Worm (Caenorhabditis elegans) whole organism, early embryonic: ENCODE measurements around the gene aakg-1.

Source experiments
- B0310.2 ChIP-seq: sonication (generic microtip); optimal IDR thresholded peaks from 2 replicates; lab custom pipeline; 2016; ENCODE audit warnings: mild to moderate bottlenecking, missing genetic modification characterization, missing compliant biosample characterization
- F13C5.2 ChIP-seq: sonication (generic microtip); optimal IDR thresholded peaks from 2 replicates; lab custom pipeline; 2017; ENCODE audit warnings: mild to moderate bottlenecking, missing genetic modification characterization, inconsistent platforms, missing compliant biosample characterization
- aly-1 ChIP-seq: sonication (generic microtip); optimal IDR thresholded peaks from 2 replicates; lab custom pipeline; 2016; ENCODE audit warnings: missing genetic modification characterization, missing compliant biosample characterization
- ama-1 ChIP-seq: fragments of 150-350 bp; optimal IDR thresholded peaks from 2 replicates; lab custom pipeline; 2014
- ceh-13 ChIP-seq: fragments of 200-800 bp; sonication (Bioruptor generic); optimal IDR thresholded peaks from 2 replicates; lab custom pipeline; 2018; ENCODE audit warnings: mild to moderate bottlenecking, missing genetic modification characterization, missing compliant biosample characterization
- ceh-36 ChIP-seq: sonication (generic microtip); optimal IDR thresholded peaks from 2 replicates; lab custom pipeline; 2016; ENCODE audit warnings: missing genetic modification characterization, inconsistent platforms, missing compliant biosample characterization
- ets-7 ChIP-seq: sonication (generic microtip); optimal IDR thresholded peaks from 2 replicates; lab custom pipeline; 2016; ENCODE audit warnings: missing genotype, missing genetic modification characterization, missing compliant biosample characterization
- flt-1 ChIP-seq: fragments of 200-800 bp; sonication (Bioruptor generic); IDR thresholded peaks from 2 replicates; pipeline ENCODE4 v1.3.6; 2022; ENCODE audit warnings: missing genetic modification characterization, missing compliant biosample characterization
- hmbx-1 ChIP-seq: sonication (generic microtip); optimal IDR thresholded peaks from 2 replicates; lab custom pipeline; 2016; ENCODE audit warnings: mild to moderate bottlenecking, missing genetic modification characterization, missing compliant biosample characterization
- hmg-4 ChIP-seq: fragments of 200-800 bp; sonication (Bioruptor generic); optimal IDR thresholded peaks from 2 replicates; lab custom pipeline; 2018; ENCODE audit warnings: mild to moderate bottlenecking, missing genetic modification characterization, missing compliant biosample characterization
- hnd-1 ChIP-seq: sonication (generic microtip); optimal IDR thresholded peaks from 2 replicates; lab custom pipeline; 2016; ENCODE audit warnings: missing genetic modification characterization, missing compliant biosample characterization
- pes-1 ChIP-seq: fragments of 200-800 bp; sonication (Bioruptor generic); IDR thresholded peaks from 2 replicates; pipeline ENCODE4 v1.3.6; 2022; ENCODE audit warnings: missing genetic modification reagents, missing genetic modification characterization, missing compliant biosample characterization
- scrt-1 ChIP-seq: fragments of 200-800 bp; sonication (Bioruptor generic); IDR thresholded peaks from 2 replicates; pipeline ENCODE4 v1.3.6; 2022; ENCODE audit warnings: missing genetic modification characterization, missing compliant biosample characterization
- sea-1 ChIP-seq: fragments of 200-800 bp; sonication (Bioruptor generic); conservative IDR thresholded peaks from 2 replicates; pipeline ENCODE4 v1.3.6; 2022; ENCODE audit warnings: missing genetic modification characterization, missing compliant biosample characterization
- tbx-11 ChIP-seq: fragments of 200-800 bp; sonication (Bioruptor generic); IDR thresholded peaks from 2 replicates; pipeline ENCODE4 v1.3.6; 2022; ENCODE audit warnings: missing genetic modification characterization, missing compliant biosample characterization
- tbx-37 ChIP-seq: fragments of 200-800 bp; sonication (Bioruptor generic); conservative IDR thresholded peaks from 2 replicates; pipeline ENCODE4 v1.3.6; 2022; ENCODE audit warnings: missing genetic modification reagents, missing genetic modification characterization, missing compliant biosample characterization
- tra-4 ChIP-seq: sonication (generic microtip); optimal IDR thresholded peaks from 2 replicates; lab custom pipeline; 2017; ENCODE audit warnings: missing genetic modification characterization, missing compliant biosample characterization

aakg-1 gene

DNA sequence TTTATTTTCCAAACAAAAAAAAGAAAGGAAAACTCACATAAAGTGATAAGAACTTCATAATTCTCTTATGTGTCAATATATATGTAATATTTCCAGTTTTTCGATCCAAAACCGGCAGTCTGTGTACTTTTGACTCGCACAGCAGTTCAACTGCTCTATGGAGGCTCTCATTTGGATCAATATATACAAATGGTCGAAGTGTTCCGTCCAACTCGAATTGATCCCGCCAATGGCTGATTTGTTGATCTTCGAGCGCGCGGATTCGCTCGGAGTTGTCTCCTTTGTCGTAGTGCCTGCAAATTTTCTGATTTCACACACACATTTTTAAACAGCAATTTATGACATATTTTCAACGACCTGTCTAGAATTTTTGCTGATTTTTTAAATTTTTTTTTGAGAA, 32.5 kb downstream of the aakg-1 start:
- TF ChIP-seq ets-7 (tag; lab: Kevin White, UChicago) (no peak), ceh-36 (tag; lab: Kevin White, UChicago) (no peak), hnd-1 (tag; lab: Kevin White, UChicago) (no peak), tbx-37 (no peak), pes-1 (GFP tag; lab: Robert Waterston, UW) (no peak), ceh-13 (GFP tag; lab: Kevin White, UChicago) (no peak), hmbx-1 (tag; lab: Kevin White, UChicago) (no peak)

DNA sequence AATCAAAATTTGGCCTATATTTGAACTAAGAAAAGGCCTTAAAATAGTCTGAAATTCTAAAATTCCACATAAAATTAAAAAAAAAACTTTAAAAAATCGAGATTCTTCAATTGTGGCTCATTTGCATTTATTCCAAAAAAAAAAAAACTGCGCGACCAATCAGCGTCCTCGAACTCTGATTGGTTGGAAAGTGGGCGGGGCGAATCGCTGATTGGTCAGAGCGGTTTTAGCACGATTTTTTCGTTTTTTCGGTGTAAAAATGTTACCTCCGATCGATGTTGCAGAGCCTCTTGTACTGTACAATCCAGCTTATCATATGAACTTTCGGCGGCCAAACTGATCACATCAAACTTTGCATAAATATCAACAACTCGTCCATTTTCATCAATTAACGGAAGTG, 34.8 kb downstream of the aakg-1 start:
- TF ChIP-seq tbx-37 (no peak), ceh-36 (tag; lab: Kevin White, UChicago) (no peak), scrt-1 (GFP tag; lab: Robert Waterston, UW) (no peak), hnd-1 (tag; lab: Kevin White, UChicago) (no peak)

ce11 chrIII:12537239-12537845, 37.9 kb downstream of the aakg-1 start:
- TF ChIP-seq ceh-13 (GFP tag; lab: Kevin White, UChicago) (no peak), tbx-37 (no peak), tbx-11 (GFP tag; lab: Robert Waterston, UW) (no peak), B0310.2 (tag; lab: Kevin White, UChicago) (no peak), pes-1 (GFP tag; lab: Robert Waterston, UW) (no peak), aly-1 (tag; lab: Kevin White, UChicago) (no peak), tra-4 (tag; lab: Kevin White, UChicago) (no peak), ets-7 (tag; lab: Kevin White, UChicago) (no peak), scrt-1 (GFP tag; lab: Robert Waterston, UW) (no peak), flt-1 (GFP tag; lab: Robert Waterston, UW) (no peak), ceh-36 (tag; lab: Kevin White, UChicago) (no peak), hmg-4 (GFP tag; lab: Kevin White, UChicago) (no peak), hmbx-1 (tag; lab: Kevin White, UChicago) (no peak), hnd-1 (tag; lab: Kevin White, UChicago) (no peak), ama-1 (lab: Kevin White, UChicago) (no peak)

DNA sequence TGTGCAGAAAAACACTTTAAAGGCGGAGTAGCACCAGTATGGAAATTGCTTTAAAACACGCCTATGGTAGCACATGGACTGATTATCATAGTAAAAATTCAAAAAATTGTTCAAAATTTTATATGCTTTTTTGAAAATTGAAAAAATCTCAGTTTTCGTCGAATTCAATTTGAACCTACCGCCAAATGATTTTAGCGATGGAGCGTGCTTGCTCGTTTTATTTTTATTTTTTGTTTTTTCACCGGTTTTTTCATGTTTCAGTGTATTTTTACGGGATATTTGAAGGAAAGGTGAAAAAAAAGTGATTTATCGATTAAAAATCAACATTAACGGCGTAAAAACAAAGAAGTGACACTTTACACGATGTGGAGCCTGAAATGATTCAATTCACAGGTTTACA, 41.3 kb downstream of the aakg-1 start:
- TF ChIP-seq B0310.2 (tag; lab: Kevin White, UChicago) (no peak), aly-1 (tag; lab: Kevin White, UChicago) (no peak), scrt-1 (GFP tag; lab: Robert Waterston, UW) (no peak), tbx-37 (no peak), ceh-36 (tag; lab: Kevin White, UChicago) (no peak), ceh-13 (GFP tag; lab: Kevin White, UChicago) (no peak), pes-1 (GFP tag; lab: Robert Waterston, UW) (no peak), ets-7 (tag; lab: Kevin White, UChicago) (no peak), tra-4 (tag; lab: Kevin White, UChicago) (no peak), ama-1 (lab: Kevin White, UChicago) (no peak), sea-1 (GFP tag; lab: Robert Waterston, UW) (no peak), flt-1 (GFP tag; lab: Robert Waterston, UW) (no peak), hmbx-1 (tag; lab: Kevin White, UChicago) (no peak), hnd-1 (tag; lab: Kevin White, UChicago) (no peak), hmg-4 (GFP tag; lab: Kevin White, UChicago) (no peak), tbx-11 (GFP tag; lab: Robert Waterston, UW) (no peak)

DNA sequence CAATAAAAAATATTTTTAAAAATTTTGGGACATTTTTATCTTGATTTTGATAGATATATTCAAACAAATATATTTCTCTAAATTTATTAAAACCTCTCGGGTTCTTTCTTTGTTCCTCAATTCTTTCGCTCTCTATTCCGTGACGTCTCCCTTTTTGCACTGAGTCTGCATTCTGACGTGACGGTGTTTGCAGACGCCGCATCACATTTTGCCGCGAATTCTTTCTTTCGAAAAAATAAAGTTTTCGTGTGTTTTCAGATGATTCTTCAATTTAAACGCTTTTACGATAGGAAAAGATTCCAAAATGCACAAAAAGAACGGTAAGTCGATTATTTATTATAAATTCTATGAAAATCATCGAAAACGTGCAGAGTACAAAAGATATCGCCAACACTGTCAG, 47.2 kb downstream of the aakg-1 start:
- TF ChIP-seq tbx-37 (peak; percentile 30; the same call in 1 of the 2 replicates), F13C5.2 (peak; percentile 14), pes-1 (GFP tag; lab: Robert Waterston, UW) (no peak), scrt-1 (GFP tag; lab: Robert Waterston, UW) (no peak), hnd-1 (tag; lab: Kevin White, UChicago) (no peak), hmbx-1 (tag; lab: Kevin White, UChicago) (no peak), flt-1 (GFP tag; lab: Robert Waterston, UW) (no peak)

- no peak for TF ChIP-seq sea-1 (GFP tag; lab: Robert Waterston, UW)
Measured at ce11 chrIII:12517674-12518073, 57.5 kb downstream of the aakg-1 start.

DNA sequence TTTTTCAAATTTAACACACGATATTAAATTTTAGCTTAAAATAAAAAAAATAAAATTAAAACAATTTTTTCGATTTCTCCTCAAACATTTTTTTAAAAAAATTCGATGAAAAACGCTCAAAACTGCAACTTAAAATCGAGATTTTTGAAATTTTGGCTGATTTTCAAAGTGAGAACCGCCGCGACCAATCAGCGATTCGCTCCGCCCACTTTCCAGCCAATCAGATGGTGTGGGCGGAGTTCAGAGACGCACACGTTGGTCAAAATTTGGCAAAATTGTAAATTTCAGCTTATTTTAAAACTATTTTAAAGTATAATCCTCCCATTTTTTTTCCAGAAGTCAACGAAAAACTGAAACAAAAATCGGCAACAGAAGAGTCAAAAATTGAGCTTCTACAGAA, 64.7 kb downstream of the aakg-1 start:
- TF ChIP-seq tra-4 (tag; lab: Kevin White, UChicago) (no peak), ama-1 (lab: Kevin White, UChicago) (no peak), hnd-1 (tag; lab: Kevin White, UChicago) (no peak), hmg-4 (GFP tag; lab: Kevin White, UChicago) (no peak), hmbx-1 (tag; lab: Kevin White, UChicago) (no peak), ceh-13 (GFP tag; lab: Kevin White, UChicago) (no peak), pes-1 (GFP tag; lab: Robert Waterston, UW) (no peak), B0310.2 (tag; lab: Kevin White, UChicago) (no peak), F13C5.2 (no peak), sea-1 (GFP tag; lab: Robert Waterston, UW) (no peak), tbx-37 (no peak), aly-1 (tag; lab: Kevin White, UChicago) (no peak), flt-1 (GFP tag; lab: Robert Waterston, UW) (no peak), tbx-11 (GFP tag; lab: Robert Waterston, UW) (no peak)

ce11 chrIII:12499245-12499644, 76.0 kb downstream of the aakg-1 start, which contains the start of gene sql-1:
sql-1 (plus strand) TSS chrIII:12499557.
- TF ChIP-seq hmg-4 (GFP tag; lab: Kevin White, UChicago), result no peak
- no peak for TF ChIP-seq scrt-1 (GFP tag; lab: Robert Waterston, UW)
- TF ChIP-seq ama-1 (lab: Kevin White, UChicago), result no peak
